Fruit fly (Drosophila melanogaster) whole organism, embryonic: Measurements from ENCODE around the gene pyd.

Source experiments
- Asciz ChIP-seq: fragments of 200-800 bp; sonication (Bioruptor generic); optimal IDR thresholded peaks from 2 replicates; lab custom pipeline; 2017; ENCODE audit warnings: missing biosample characterization, mild to moderate bottlenecking, missing genetic modification characterization, missing genetic modification reagents
- BtbVII ChIP-seq: fragments of 200-800 bp; sonication (Bioruptor generic); optimal IDR thresholded peaks from 3 replicates; lab custom pipeline; 2017; ENCODE audit warnings: missing biosample characterization, mild to moderate bottlenecking, missing genetic modification characterization
- C15 ChIP-seq: fragments of 200-800 bp; sonication (Bioruptor generic); IDR thresholded peaks from 3 replicates; pipeline ENCODE4 v1.3.6; 2022; ENCODE audit warnings: missing biosample characterization, missing genetic modification characterization
- CG10209 ChIP-seq: fragments of 200-800 bp; sonication (Bioruptor generic); optimal IDR thresholded peaks from 3 replicates; lab custom pipeline; 2017; ENCODE audit warnings: missing biosample characterization, mild to moderate bottlenecking, missing genetic modification characterization, missing genetic modification reagents
- CG17186 ChIP-seq: fragments of 200-800 bp; sonication (Bioruptor generic); optimal IDR thresholded peaks from 3 replicates; lab custom pipeline; 2017; ENCODE audit warnings: missing biosample characterization, missing genetic modification reagents, missing genetic modification characterization
- CG17912 ChIP-seq: fragments of 200-800 bp; sonication (Bioruptor generic); optimal IDR thresholded peaks from 2 replicates; lab custom pipeline; 2018; ENCODE audit warnings: missing biosample characterization, mild to moderate bottlenecking, missing genetic modification characterization
- CG2712 ChIP-seq: fragments of 200-800 bp; optimal IDR thresholded peaks from 3 replicates; lab custom pipeline; 2019; ENCODE audit warnings: missing biosample characterization, mild to moderate bottlenecking, missing genetic modification characterization, moderate library complexity
- CG30403 ChIP-seq: fragments of 200-800 bp; sonication (Bioruptor generic); optimal IDR thresholded peaks from 3 replicates; lab custom pipeline; 2016; ENCODE audit warnings: missing biosample characterization, missing genetic modification characterization
- CG30431 ChIP-seq: fragments of 200-800 bp; sonication (Bioruptor generic); optimal IDR thresholded peaks from 2 replicates; lab custom pipeline; 2017; ENCODE audit warnings: missing biosample characterization, missing genetic modification characterization
- CG34376 ChIP-seq: fragments of 200-800 bp; sonication (Bioruptor generic); optimal IDR thresholded peaks from 2 replicates; lab custom pipeline; 2018; ENCODE audit warnings: missing biosample characterization, mild to moderate bottlenecking, missing genetic modification characterization
- CG34422 ChIP-seq: fragments of 200-800 bp; sonication (Bioruptor generic); IDR thresholded peaks from 3 replicates; pipeline ENCODE4 v1.3.6; 2022; ENCODE audit warnings: missing biosample characterization, missing genetic modification characterization
- CG3995 ChIP-seq: fragments of 200-800 bp; sonication (Bioruptor generic); optimal IDR thresholded peaks from 3 replicates; lab custom pipeline; 2016; ENCODE audit warnings: missing biosample characterization, missing genetic modification characterization
- CG42726 ChIP-seq: fragments of 200-800 bp; sonication (Bioruptor generic); IDR thresholded peaks from 2 replicates; pipeline ENCODE4 v1.3.6; 2022; ENCODE audit warnings: missing biosample characterization, missing genetic modification characterization; ENCODE audit not compliant: partially characterized antibody
- CG4820 ChIP-seq: fragments of 200-800 bp; sonication (Bioruptor generic); optimal IDR thresholded peaks from 3 replicates; lab custom pipeline; 2016; ENCODE audit warnings: missing biosample characterization, missing genetic modification characterization
- CG6683 ChIP-seq: fragments of 200-800 bp; sonication (Bioruptor generic); optimal IDR thresholded peaks from 2 replicates; lab custom pipeline; 2017; ENCODE audit warnings: missing biosample characterization, mild to moderate bottlenecking, missing genetic modification characterization, missing genetic modification reagents
- CG6813 ChIP-seq: fragments of 200-800 bp; sonication (Bioruptor generic); optimal IDR thresholded peaks from 2 replicates; lab custom pipeline; 2017; ENCODE audit warnings: missing biosample characterization, missing genetic modification characterization, mild to moderate bottlenecking, moderate library complexity, missing genetic modification reagents
- CG7556 ChIP-seq: fragments of 200-800 bp; sonication (Bioruptor generic); optimal IDR thresholded peaks from 2 replicates; lab custom pipeline; 2017; ENCODE audit warnings: missing biosample characterization, mild to moderate bottlenecking, missing genetic modification characterization
- CG9215 ChIP-seq: fragments of 200-800 bp; sonication (Bioruptor generic); IDR thresholded peaks from 2 replicates; pipeline ENCODE4 v1.3.6; 2022; ENCODE audit warnings: missing biosample characterization, missing genetic modification characterization
- CTCF ChIP-seq: fragments of 200-800 bp; sonication (Bioruptor generic); optimal IDR thresholded peaks from 2 replicates; lab custom pipeline; 2017; ENCODE audit warnings: missing biosample characterization, mild to moderate bottlenecking, missing genetic modification characterization, moderate library complexity
- Camta ChIP-seq: fragments of 200-800 bp; sonication (Bioruptor generic); optimal IDR thresholded peaks from 2 replicates; lab custom pipeline; 2016; ENCODE audit warnings: missing biosample characterization, missing genetic modification characterization
- CkIIα-i1 ChIP-seq: fragments of 200-800 bp; sonication (Bioruptor generic); IDR thresholded peaks from 2 replicates; pipeline ENCODE4 v1.3.6; 2022; ENCODE audit warnings: missing biosample characterization, missing genetic modification characterization
- D19A ChIP-seq: fragments of 200-800 bp; optimal IDR thresholded peaks from 3 replicates; lab custom pipeline; 2019; ENCODE audit warnings: missing biosample characterization, mild to moderate bottlenecking, missing genetic modification characterization, moderate library complexity
- Dad ChIP-seq: fragments of 200-800 bp; sonication (Bioruptor generic); optimal IDR thresholded peaks from 3 replicates; lab custom pipeline; 2016; ENCODE audit warnings: missing biosample characterization, missing genetic modification characterization
- Deaf1 ChIP-seq: fragments of 200-800 bp; optimal IDR thresholded peaks from 3 replicates; lab custom pipeline; 2019; ENCODE audit warnings: missing biosample characterization, mild to moderate bottlenecking, missing genetic modification characterization, moderate library complexity
- Dip3 ChIP-seq: fragments of 200-800 bp; sonication (Bioruptor generic); optimal IDR thresholded peaks from 3 replicates; lab custom pipeline; 2016; ENCODE audit warnings: missing biosample characterization, missing genetic modification characterization
- Ets65A ChIP-seq: fragments of 200-800 bp; sonication (Bioruptor generic); peaks from one replicate; lab custom pipeline; 2016; ENCODE audit warnings: missing biosample characterization, missing genetic modification characterization
- Fer2 ChIP-seq: fragments of 200-800 bp; sonication (Bioruptor generic); optimal IDR thresholded peaks from 2 replicates; lab custom pipeline; 2018; ENCODE audit warnings: missing biosample characterization, mild to moderate bottlenecking, missing genetic modification characterization, moderate library complexity
- Gsc ChIP-seq: fragments of 200-800 bp; sonication (Bioruptor generic); IDR thresholded peaks from 2 replicates; pipeline ENCODE4 v1.3.6; 2022; ENCODE audit warnings: missing biosample characterization, missing genetic modification characterization
- HmgD ChIP-seq: fragments of 200-800 bp; sonication (Bioruptor generic); optimal IDR thresholded peaks from 3 replicates; lab custom pipeline; 2016; ENCODE audit warnings: missing biosample characterization, missing genetic modification characterization
- Hmx ChIP-seq: fragments of 200-800 bp; sonication (Bioruptor generic); optimal IDR thresholded peaks from 2 replicates; lab custom pipeline; 2016; ENCODE audit warnings: missing biosample characterization, missing genetic modification characterization
- Hr78 ChIP-seq, 2 experiments: fragments of 200-800 bp in 1 of 2; fragments of >200 bp in 1 of 2; sonication (Bioruptor generic) in 1 of 2; optimal IDR thresholded peaks; 2 replicates each; lab custom pipeline; 2017 to 2019; ENCODE audit warnings: missing biosample characterization in 2 of 2, missing genetic modification characterization in 2 of 2, mild to moderate bottlenecking in 1 of 2, moderate library complexity in 1 of 2
- Jarid2 ChIP-seq: fragments of 200-800 bp; sonication (Bioruptor generic); optimal IDR thresholded peaks from 3 replicates; lab custom pipeline; 2017; ENCODE audit warnings: mild to moderate bottlenecking, missing biosample characterization, missing genetic modification reagents, missing genetic modification characterization
- Lim3 ChIP-seq: fragments of 200-800 bp; sonication (Bioruptor generic); IDR thresholded peaks from 2 replicates; pipeline ENCODE4 v1.3.6; 2022; ENCODE audit warnings: missing biosample characterization, missing genetic modification characterization
- NfI ChIP-seq: fragments of 200-800 bp; sonication (Bioruptor generic); optimal IDR thresholded peaks from 3 replicates; lab custom pipeline; 2018; ENCODE audit warnings: missing biosample characterization, mild to moderate bottlenecking, missing genetic modification characterization, moderate library complexity
- Rfx ChIP-seq: fragments of 200-800 bp; sonication (Bioruptor generic); IDR thresholded peaks from 2 replicates; pipeline ENCODE4 v1.3.6; 2022; ENCODE audit warnings: missing biosample characterization, missing genetic modification characterization
- Scr ChIP-seq: fragments of 200-800 bp; sonication (Bioruptor generic); IDR thresholded peaks from 2 replicates; pipeline ENCODE4 v1.3.6; 2022; ENCODE audit warnings: missing biosample characterization, missing genetic modification characterization; ENCODE audit not compliant: partially characterized antibody
- Sry-δ ChIP-seq: fragments of 200-800 bp; sonication (Bioruptor generic); optimal IDR thresholded peaks from 2 replicates; lab custom pipeline; 2016; ENCODE audit warnings: missing biosample characterization, missing genetic modification characterization
- TFAM ChIP-seq: fragments of 200-800 bp; sonication (Bioruptor generic); optimal IDR thresholded peaks from 2 replicates; lab custom pipeline; 2017; ENCODE audit warnings: missing biosample characterization, missing genetic modification characterization, inconsistent platforms
- Taf1 ChIP-seq: fragments of 200-800 bp; sonication (Bioruptor generic); IDR thresholded peaks from 2 replicates; pipeline ENCODE4 v1.3.6; 2022; ENCODE audit warnings: missing biosample characterization, missing genetic modification characterization
- bbx ChIP-seq: fragments of 200-800 bp; sonication (Bioruptor generic); IDR thresholded peaks from 2 replicates; pipeline ENCODE4 v1.3.6; 2022; ENCODE audit warnings: missing biosample characterization, missing genetic modification characterization; ENCODE audit not compliant: partially characterized antibody
- corto ChIP-seq: fragments of 200-800 bp; sonication (Bioruptor generic); optimal IDR thresholded peaks from 2 replicates; lab custom pipeline; 2016; ENCODE audit warnings: missing biosample characterization, mild to moderate bottlenecking, missing genetic modification characterization, moderate library complexity
- croc ChIP-seq: fragments of 200-800 bp; sonication (Bioruptor generic); conservative IDR thresholded peaks from 3 replicates; pipeline ENCODE4 v1.3.6; 2022; ENCODE audit warnings: missing biosample characterization, missing genetic modification characterization
- dmrt11E ChIP-seq: fragments of 200-800 bp; sonication (Bioruptor generic); optimal IDR thresholded peaks from 3 replicates; lab custom pipeline; 2018; ENCODE audit warnings: missing biosample characterization, mild to moderate bottlenecking, missing genetic modification characterization, moderate library complexity
- fru ChIP-seq: fragments of >200 bp; optimal IDR thresholded peaks from 2 replicates; lab custom pipeline; 2017
- her ChIP-seq: fragments of 200-800 bp; sonication (Bioruptor generic); optimal IDR thresholded peaks from 2 replicates; lab custom pipeline; 2016; ENCODE audit warnings: missing biosample characterization, missing genetic modification characterization
- inv ChIP-seq: fragments of 200-800 bp; sonication (Bioruptor generic); IDR thresholded peaks from 2 replicates; pipeline ENCODE4 v1.3.6; 2022; ENCODE audit warnings: missing biosample characterization, missing genetic modification characterization; ENCODE audit not compliant: partially characterized antibody
- peb ChIP-seq: fragments of 200-800 bp; sonication (Bioruptor generic); IDR thresholded peaks from 2 replicates; pipeline ENCODE4 v1.3.6; 2022; ENCODE audit warnings: missing biosample characterization, missing genetic modification characterization
- scrt ChIP-seq: fragments of 200-800 bp; sonication (Bioruptor generic); optimal IDR thresholded peaks from 2 replicates; lab custom pipeline; 2018; ENCODE audit warnings: missing biosample characterization, mild to moderate bottlenecking, missing genetic modification characterization, moderate library complexity
- unc-4 ChIP-seq: fragments of 200-800 bp; sonication (Bioruptor generic); IDR thresholded peaks from 2 replicates; pipeline ENCODE4 v1.3.6; 2022; ENCODE audit warnings: missing biosample characterization, missing genetic modification characterization; ENCODE audit not compliant: partially characterized antibody

pyd gene

dm6 chr3R:8979850-8980775 is 48.4 kb upstream of the pyd start (continued):
- TF ChIP-seq Scr (GFP tag; lab: Robert Waterston, UW) (0 out of 2 replicates have a peak, but pooled peaks have one; percentile 20), fru (lab: Kevin White, UChicago) (no peak), CG17186 (GFP tag; lab: Kevin White, UChicago) (peak; percentile 33), CG34422 (GFP tag; lab: Robert Waterston, UW) (no peak), CTCF (GFP tag; lab: Kevin White, UChicago) (peak; percentile 98), CG3995 (no peak), CG30431 (GFP tag; lab: Kevin White, UChicago) (no peak), CG34376 (GFP tag; lab: Kevin White, UChicago) (no peak), corto (GFP tag; lab: Kevin White, UChicago) (no peak), dmrt11E (tag; lab: Kevin White, UChicago) (no peak), CG42726 (GFP tag; lab: Robert Waterston, UW) (peak; percentile 85), Asciz (GFP tag; lab: Kevin White, UChicago) (peak; percentile 8), CG30403 (GFP tag; lab: Kevin White, UChicago) (peak; percentile 24), peb (GFP tag; lab: Robert Waterston, UW) (no peak), CG4820 (GFP tag; lab: Kevin White, UChicago) (no peak), Lim3 (GFP tag; lab: Robert Waterston, UW) (no peak), Rfx (GFP tag; lab: Robert Waterston, UW) (no peak; the same call in none of the 2 replicates), CG9215 (no peak), croc (no peak), Hmx (GFP tag; lab: Kevin White, UChicago) (no peak), Gsc (GFP tag; lab: Robert Waterston, UW) (no peak), Sry-δ (GFP tag; lab: Kevin White, UChicago) (peak; percentile 6), Hr78 (GFP tag; optimal IDR thresholded peaks at IDR 0.05; lab: Kevin White, UChicago) (no peak), CG6813 (no peak), bbx (GFP tag; lab: Robert Waterston, UW) (no peak), unc-4 (peak; percentile 39; the same call in 1 of the 2 replicates), scrt (no peak), CG17912 (GFP tag; lab: Kevin White, UChicago) (peak; percentile 27), CG6683 (no peak), NfI (GFP tag; lab: Kevin White, UChicago) (peak; percentile 24), BtbVII (GFP tag; lab: Kevin White, UChicago) (peak; percentile 0), her (GFP tag; lab: Kevin White, UChicago) (no peak), Dad (GFP tag; lab: Kevin White, UChicago) (peak; percentile 1), CG2712 (peak; percentile 44), Camta (no peak), Jarid2 (no peak), C15 (no peak), inv (GFP tag; lab: Robert Waterston, UW) (peak; percentile 36; the same call in 1 of the 2 replicates), Fer2 (tag; lab: Kevin White, UChicago) (no peak), Deaf1 (tag; lab: Kevin White, UChicago) (no peak), Dip3 (GFP tag; lab: Kevin White, UChicago) (no peak), Ets65A (GFP tag; lab: Kevin White, UChicago) (no peak), CG10209 (GFP tag; lab: Kevin White, UChicago) (no peak), D19A (tag; lab: Kevin White, UChicago) (peak; percentile 25), TFAM (no peak), Taf1 (GFP tag; lab: Robert Waterston, UW) (no peak), CkIIα-i1 (GFP tag; lab: Robert Waterston, UW) (no peak), HmgD (GFP tag; lab: Kevin White, UChicago) (peak; percentile 11), CG7556 (GFP tag; lab: Kevin White, UChicago) (no peak)
